Worm (Caenorhabditis elegans): Measurements from ENCODE around the gene str-83.

DNA sequence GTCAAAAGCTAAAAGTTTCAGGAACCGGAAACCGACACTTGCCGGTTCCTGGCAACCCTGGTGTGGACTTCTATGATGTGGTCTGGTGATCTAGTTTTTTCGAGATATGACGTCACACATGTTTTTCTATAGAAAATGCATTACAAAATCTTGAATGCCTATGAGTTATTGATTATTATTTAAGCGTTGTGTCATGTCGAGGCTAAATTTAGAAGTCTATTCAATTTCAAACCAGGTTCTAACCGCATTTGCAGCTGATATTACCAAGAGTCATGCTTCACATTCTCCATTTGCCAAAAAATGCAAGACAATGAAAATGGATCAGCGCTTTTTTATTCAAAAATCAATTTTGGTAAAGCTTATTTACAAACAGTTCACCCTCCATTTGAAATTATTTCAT, 42.1 kb downstream of the str-83 start, which contains the start of gene K09D9.3:
- no peak for TF ChIP-seq dao-5 (tag; optimal IDR thresholded peaks at IDR 0.05)
- no peak for TF ChIP-seq him-1 (tag; optimal IDR thresholded peaks at IDR 0.05)
- TF ChIP-seq W03F9.2 (tag; optimal IDR thresholded peaks at IDR 0.05), result no peak

All from whole organism, L4/young adult.